Worm (Caenorhabditis elegans) whole organism, L4 larva: ENCODE measurements around the gene let-2.

ENCODE experiments used
- F10B5.3 ChIP-seq: sonication (generic microtip); optimal IDR thresholded peaks from 2 replicates; lab custom pipeline; 2016; ENCODE audit warnings: mild to moderate bottlenecking, missing genetic modification characterization, missing compliant biosample characterization
- F26F4.8 ChIP-seq: fragments of 200-800 bp; sonication (Bioruptor generic); conservative IDR thresholded peaks from 2 replicates; pipeline ENCODE4 v1.3.6; 2022; ENCODE audit warnings: missing genetic modification characterization, missing compliant biosample characterization
- F49E8.2 ChIP-seq: sonication (generic microtip); optimal IDR thresholded peaks from 2 replicates; lab custom pipeline; 2016; ENCODE audit warnings: missing compliant biosample characterization, mild to moderate bottlenecking, missing genetic modification characterization, borderline replicate concordance
- arid-1 ChIP-seq: fragments of 200-800 bp; sonication (Bioruptor generic); conservative IDR thresholded peaks from 2 replicates; pipeline ENCODE4 v1.3.6; 2022; ENCODE audit warnings: missing genetic modification reagents, missing genetic modification characterization, missing compliant biosample characterization
- ceh-28 ChIP-seq: fragments of 150-350 bp; optimal IDR thresholded peaks from 2 replicates; lab custom pipeline; 2014; ENCODE audit warnings: missing biosample characterization, missing genetic modification reagents, missing genetic modification characterization
- ceh-32 ChIP-seq: sonication (generic microtip); optimal IDR thresholded peaks from 2 replicates; lab custom pipeline; 2016; ENCODE audit warnings: mild to moderate bottlenecking, missing genetic modification characterization, missing compliant biosample characterization; ENCODE audit not compliant: poor library complexity
- ceh-44 ChIP-seq: fragments of 200-800 bp; sonication (Bioruptor generic); IDR thresholded peaks from 2 replicates; pipeline ENCODE4 v1.3.6; 2022; ENCODE audit warnings: missing genetic modification reagents, missing genetic modification characterization, missing compliant biosample characterization
- cey-2 ChIP-seq: sonication (generic microtip); optimal IDR thresholded peaks from 3 replicates; lab custom pipeline; 2017; ENCODE audit warnings: missing genetic modification characterization, mild to moderate bottlenecking, missing compliant biosample characterization, antibody characterized with exemption, borderline replicate concordance; ENCODE audit not compliant: insufficient read depth
- daf-12 ChIP-seq: fragments of 150-350 bp; optimal IDR thresholded peaks from 2 replicates; lab custom pipeline; 2014; ENCODE audit warnings: missing biosample characterization, missing genetic modification reagents, missing genetic modification characterization
- daf-16 ChIP-seq, 3 experiments: sonication (generic microtip); optimal IDR thresholded peaks; 2 replicates each; lab custom pipeline; 2016 to 2017; ENCODE audit warnings: missing genetic modification characterization in 3 of 3, missing genetic modification reagents in 3 of 3, mild to moderate bottlenecking in 2 of 3, missing compliant biosample characterization in 2 of 3, missing biosample characterization in 1 of 3, moderate library complexity in 1 of 3
- daf-8 ChIP-seq: fragments of 200-800 bp; sonication (Bioruptor generic); IDR thresholded peaks from 2 replicates; pipeline ENCODE4 v1.3.6; 2022; ENCODE audit warnings: missing genetic modification characterization, missing compliant biosample characterization
- dmd-6 ChIP-seq: fragments of 200-800 bp; sonication (Bioruptor generic); IDR thresholded peaks from 2 replicates; pipeline ENCODE4 v1.3.6; 2022; ENCODE audit warnings: missing genetic modification reagents, missing genetic modification characterization, missing compliant biosample characterization
- dmd-9 ChIP-seq: fragments of 200-800 bp; sonication (Bioruptor generic); IDR thresholded peaks from 2 replicates; pipeline ENCODE4 v1.3.6; 2022; ENCODE audit warnings: missing genetic modification reagents, missing genetic modification characterization, missing compliant biosample characterization
- dpl-1 ChIP-seq: fragments of 150-350 bp; optimal IDR thresholded peaks from 2 replicates; lab custom pipeline; 2014; ENCODE audit warnings: missing biosample characterization, missing genetic modification reagents, missing genetic modification characterization
- duxl-1 ChIP-seq: sonication (generic microtip); optimal IDR thresholded peaks from 2 replicates; lab custom pipeline; 2016; ENCODE audit warnings: mild to moderate bottlenecking, missing genetic modification characterization, moderate library complexity, missing compliant biosample characterization; ENCODE audit not compliant: poor library complexity
- dve-1 ChIP-seq: sonication (generic microtip); optimal IDR thresholded peaks from 2 replicates; lab custom pipeline; 2017; ENCODE audit warnings: antibody characterized with exemption, mild to moderate bottlenecking, missing genetic modification characterization, missing compliant biosample characterization; ENCODE audit not compliant: insufficient read depth
- fkh-10 ChIP-seq: fragments of 150-350 bp; optimal IDR thresholded peaks from 2 replicates; lab custom pipeline; 2014; ENCODE audit warnings: missing biosample characterization, missing genetic modification reagents, missing genetic modification characterization
- fos-1 ChIP-seq: fragments of 150-350 bp; optimal IDR thresholded peaks from 2 replicates; lab custom pipeline; 2014; ENCODE audit warnings: missing biosample characterization, missing genetic modification characterization
- gei-8 ChIP-seq: fragments of 200-800 bp; sonication (Bioruptor generic); optimal IDR thresholded peaks from 2 replicates; lab custom pipeline; 2018; ENCODE audit warnings: mild to moderate bottlenecking, missing genetic modification characterization, missing compliant biosample characterization
- hlh-11 ChIP-seq: fragments of 200-800 bp; sonication (Bioruptor generic); optimal IDR thresholded peaks from 2 replicates; lab custom pipeline; 2018; ENCODE audit warnings: mild to moderate bottlenecking, missing genetic modification characterization, missing compliant biosample characterization
- hlh-30 ChIP-seq: sonication (generic microtip); optimal IDR thresholded peaks from 2 replicates; lab custom pipeline; 2017; ENCODE audit warnings: antibody characterized with exemption, mild to moderate bottlenecking, missing genetic modification characterization, missing compliant biosample characterization; ENCODE audit not compliant: insufficient read depth
- hmg-1.1 ChIP-seq: fragments of 200-800 bp; sonication (Bioruptor generic); IDR thresholded peaks from 2 replicates; pipeline ENCODE4 v1.3.6; 2022; ENCODE audit warnings: missing genetic modification reagents, missing genetic modification characterization, missing compliant biosample characterization
- jun-1 ChIP-seq: fragments of 150-350 bp; optimal IDR thresholded peaks from 2 replicates; lab custom pipeline; 2014; ENCODE audit warnings: missing biosample characterization, missing genetic modification reagents, missing genetic modification characterization
- lin-13 ChIP-seq: fragments of 150-350 bp; optimal IDR thresholded peaks from 2 replicates; lab custom pipeline; 2014; ENCODE audit warnings: missing biosample characterization, missing genetic modification reagents, missing genetic modification characterization
- lir-3 ChIP-seq: sonication (generic microtip); optimal IDR thresholded peaks from 2 replicates; lab custom pipeline; 2016; ENCODE audit warnings: mild to moderate bottlenecking, missing genetic modification characterization, missing compliant biosample characterization
- madf-9 ChIP-seq: fragments of 200-800 bp; sonication (Bioruptor generic); conservative IDR thresholded peaks from 2 replicates; pipeline ENCODE4 v1.3.6; 2022; ENCODE audit warnings: missing genetic modification reagents, missing genetic modification characterization, missing compliant biosample characterization
- nhr-10 ChIP-seq: fragments of 150-350 bp; optimal IDR thresholded peaks from 2 replicates; lab custom pipeline; 2014; ENCODE audit warnings: missing biosample characterization, missing genetic modification characterization
- nhr-111 ChIP-seq: fragments of 200-800 bp; sonication (Bioruptor generic); optimal IDR thresholded peaks from 2 replicates; lab custom pipeline; 2018; ENCODE audit warnings: mild to moderate bottlenecking, missing genetic modification characterization, missing compliant biosample characterization
- nhr-237 ChIP-seq: sonication (generic microtip); optimal IDR thresholded peaks from 2 replicates; lab custom pipeline; 2017; ENCODE audit warnings: missing biosample characterization, missing genetic modification characterization
- nhr-25 ChIP-seq: sonication (generic microtip); optimal IDR thresholded peaks from 2 replicates; lab custom pipeline; 2017; ENCODE audit warnings: missing genetic modification characterization, mild to moderate bottlenecking, missing compliant biosample characterization, antibody characterized with exemption, moderate library complexity, borderline replicate concordance; ENCODE audit not compliant: insufficient read depth
- nhr-28 ChIP-seq: fragments of 150-350 bp; optimal IDR thresholded peaks from 2 replicates; lab custom pipeline; 2014; ENCODE audit warnings: missing biosample characterization, missing genetic modification characterization
- nhr-48 ChIP-seq: sonication (generic microtip); optimal IDR thresholded peaks from 2 replicates; lab custom pipeline; 2016; ENCODE audit warnings: mild to moderate bottlenecking, missing genetic modification characterization, missing compliant biosample characterization
- nhr-77 ChIP-seq: fragments of 150-350 bp; optimal IDR thresholded peaks from 2 replicates; lab custom pipeline; 2014; ENCODE audit warnings: missing biosample characterization, missing genetic modification characterization
- pha-4 ChIP-seq, 2 experiments: fragments of 150-350 bp in 1 of 2; fragments of 200-800 bp in 1 of 2; sonication (Bioruptor generic) in 1 of 2; IDR thresholded peaks in 1 of 2; optimal IDR thresholded peaks in 1 of 2; 2 replicates each; pipeline versions ENCODE4 v1.3.6 to Lab custom; 2014 to 2022; ENCODE audit warnings: missing genetic modification characterization in 2 of 2, missing genetic modification reagents in 2 of 2, missing biosample characterization in 1 of 2, missing compliant biosample characterization in 1 of 2
- saeg-2 ChIP-seq: fragments of 200-800 bp; sonication (Bioruptor generic); IDR thresholded peaks from 2 replicates; pipeline ENCODE4 v1.3.6; 2022; ENCODE audit warnings: missing genetic modification reagents, missing genetic modification characterization, missing compliant biosample characterization
- sdz-12 ChIP-seq: fragments of 200-800 bp; sonication (Bioruptor generic); optimal IDR thresholded peaks from 2 replicates; lab custom pipeline; 2018; ENCODE audit warnings: mild to moderate bottlenecking, missing genetic modification characterization, missing compliant biosample characterization
- set-16 ChIP-seq: fragments of 200-800 bp; sonication (Bioruptor generic); IDR thresholded peaks from 2 replicates; pipeline ENCODE4 v1.3.6; 2022; ENCODE audit warnings: missing genetic modification reagents, missing genetic modification characterization, missing compliant biosample characterization
- skn-1 ChIP-seq: fragments of 150-350 bp; optimal IDR thresholded peaks from 2 replicates; lab custom pipeline; 2014; ENCODE audit warnings: missing biosample characterization, missing genetic modification characterization
- spr-3 ChIP-seq: fragments of 200-800 bp; sonication (Bioruptor generic); optimal IDR thresholded peaks from 2 replicates; lab custom pipeline; 2018; ENCODE audit warnings: mild to moderate bottlenecking, missing genetic modification characterization, missing compliant biosample characterization
- tra-1 ChIP-seq: fragments of 200-800 bp; sonication (Bioruptor generic); IDR thresholded peaks from 2 replicates; pipeline ENCODE4 v1.3.6; 2022; ENCODE audit warnings: missing genetic modification reagents, missing genetic modification characterization, missing compliant biosample characterization
- unc-39 ChIP-seq: sonication (generic microtip); optimal IDR thresholded peaks from 2 replicates; lab custom pipeline; 2017; ENCODE audit warnings: missing biosample characterization, missing genetic modification characterization
- unc-62 ChIP-seq, 3 experiments: fragments of 150-350 bp in 1 of 3; sonication (generic microtip); optimal IDR thresholded peaks in 2 of 3; peaks in 1 of 3; 1 replicate in 1 of 3; 2 replicates in 2 of 3; lab custom pipeline; 2014 to 2017; ENCODE audit warnings: missing biosample characterization in 3 of 3, missing genetic modification characterization in 3 of 3, missing genetic modification reagents in 3 of 3, missing genotype in 1 of 3
- vab-7 ChIP-seq: fragments of 200-800 bp; sonication (Bioruptor generic); IDR thresholded peaks from 2 replicates; pipeline ENCODE4 v1.3.6; 2022; ENCODE audit warnings: missing genetic modification reagents, missing genetic modification characterization, missing compliant biosample characterization
- zfp-3 ChIP-seq: fragments of 200-800 bp; sonication (Bioruptor generic); conservative IDR thresholded peaks from 2 replicates; pipeline ENCODE4 v1.3.6; 2022; ENCODE audit warnings: missing genetic modification reagents, missing genetic modification characterization, missing compliant biosample characterization
- zip-2 ChIP-seq: fragments of 150-350 bp; optimal IDR thresholded peaks from 2 replicates; lab custom pipeline; 2014; ENCODE audit warnings: missing biosample characterization, missing genetic modification characterization

The let-2 gene

DNA sequence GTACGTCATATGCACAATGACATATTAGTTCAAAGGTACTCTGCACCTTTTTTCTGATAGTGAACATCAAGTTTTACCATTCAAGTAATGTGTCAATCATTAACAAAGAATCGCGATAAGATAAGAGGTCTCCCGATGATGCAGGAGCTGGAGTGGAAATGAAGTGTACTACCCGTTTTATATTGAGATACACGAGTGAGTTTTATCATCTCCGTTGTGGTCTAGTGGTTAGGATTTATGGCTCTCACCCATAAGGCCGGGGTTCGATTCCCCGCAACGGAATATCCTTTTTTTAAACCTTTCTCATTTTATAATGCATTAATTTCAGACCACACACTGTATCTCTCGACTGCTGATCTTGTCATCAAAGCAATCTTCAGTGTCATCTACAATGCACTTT lies 11.2 kb downstream of the let-2 start (continued):
- peak; percentile 71 for TF ChIP-seq vab-7
- TF ChIP-seq gei-8, result peak; percentile 73
- TF ChIP-seq ceh-44 (GFP tag; lab: Robert Waterston, UW), result no peak
- TF ChIP-seq nhr-77 (tag; lab: Kevin White, UChicago), result peak; percentile 61
- no peak for TF ChIP-seq daf-12 (tag; lab: Kevin White, UChicago)
- no peak for TF ChIP-seq ceh-32
- no peak for TF ChIP-seq nhr-28 (tag; lab: Kevin White, UChicago)
- TF ChIP-seq nhr-237, result no peak
- TF ChIP-seq saeg-2 (GFP tag; lab: Robert Waterston, UW), result peak; percentile 53; the same call in 1 of the 2 replicates
- TF ChIP-seq hmg-1.1, result peak; percentile 61
- peak; percentile 64; the same call in 1 of the 2 replicates for TF ChIP-seq arid-1 (GFP tag; lab: Robert Waterston, UW)
- peak; percentile 91 for TF ChIP-seq dve-1 (tag; lab: Kevin White, UChicago)
- TF ChIP-seq lir-3 (tag; lab: Kevin White, UChicago), result peak; percentile 40
- no peak for TF ChIP-seq set-16
- no peak for TF ChIP-seq unc-62 (GFP tag; optimal IDR thresholded peaks at IDR 0.05 in 1 of 2; lab: Kevin White, UChicago)
- TF ChIP-seq unc-62 (tag; optimal IDR thresholded peaks at IDR 0.05; lab: Kevin White, UChicago), result no peak
- peak; percentile 77 for TF ChIP-seq zip-2
- peak; percentile 92 for TF ChIP-seq tra-1
- TF ChIP-seq F26F4.8, result peak; percentile 68; the same call in 1 of the 2 replicates
- no peak for TF ChIP-seq unc-39 (tag; lab: Kevin White, UChicago)
- no peak for TF ChIP-seq fos-1 (tag; lab: Kevin White, UChicago)
- TF ChIP-seq lin-13 (GFP tag; lab: Kevin White, UChicago), result peak; percentile 66
- TF ChIP-seq duxl-1, result peak; percentile 20
- TF ChIP-seq madf-9, result peak; percentile 52; the same call in 1 of the 2 replicates
- TF ChIP-seq F49E8.2 (tag; lab: Kevin White, UChicago), result peak; percentile 12
- TF ChIP-seq cey-2 (tag; lab: Kevin White, UChicago), result no peak
- TF ChIP-seq nhr-111 (GFP tag; lab: Kevin White, UChicago), result peak; percentile 33
- no peak for TF ChIP-seq jun-1 (tag; lab: Kevin White, UChicago)
- TF ChIP-seq sdz-12 (GFP tag; lab: Kevin White, UChicago), result no peak
- no peak for TF ChIP-seq nhr-25 (tag; lab: Kevin White, UChicago)
- no peak for TF ChIP-seq skn-1 (tag; lab: Kevin White, UChicago)
- TF ChIP-seq dmd-9 (GFP tag; lab: Robert Waterston, UW), result peak; percentile 56; the same call in 1 of the 2 replicates
- peak; percentile 11 for TF ChIP-seq fkh-10 (GFP tag; lab: Kevin White, UChicago)
- peak; percentile 71; the same call in 1 of the 2 replicates for TF ChIP-seq zfp-3 (GFP tag; lab: Robert Waterston, UW)
- TF ChIP-seq dpl-1 (GFP tag; lab: Kevin White, UChicago), result no peak
- peak; percentile 41 for TF ChIP-seq spr-3
- peak; percentile 93 for TF ChIP-seq dmd-6
- TF ChIP-seq hlh-11 (tag; lab: Kevin White, UChicago), result peak; percentile 83
- peak; percentile 81; the same call in 1 of the 2 replicates for TF ChIP-seq pha-4 (GFP tag; IDR thresholded peaks at IDR 0.05; lab: Robert Waterston, UW)
- TF ChIP-seq pha-4 (tag; optimal IDR thresholded peaks at IDR 0.05; lab: Kevin White, UChicago), result no peak
- no peak for TF ChIP-seq ceh-28 (tag; lab: Kevin White, UChicago)
- no peak for TF ChIP-seq daf-8 (GFP tag; lab: Robert Waterston, UW)
- TF ChIP-seq nhr-48 (tag; lab: Kevin White, UChicago), result peak; percentile 89
- TF ChIP-seq hlh-30 (tag; lab: Kevin White, UChicago), result peak; percentile 57
- TF ChIP-seq nhr-10, result peak; percentile 35
- no peak for TF ChIP-seq F10B5.3 (tag; lab: Kevin White, UChicago)
- peak; percentile 15 to 94 for TF ChIP-seq daf-16 (GFP tag; optimal IDR thresholded peaks at IDR 0.05; lab: Kevin White, UChicago)
- TF ChIP-seq daf-16 (tag; optimal IDR thresholded peaks at IDR 0.05; lab: Kevin White, UChicago), result peak; percentile 59
